Worm (Caenorhabditis elegans) whole organism, L4 larva: ENCODE measurements around the gene cam-1.

Experiments
- F10B5.3 ChIP-seq: sonication (generic microtip); optimal IDR thresholded peaks from 2 replicates; lab custom pipeline; 2016; ENCODE audit warnings: mild to moderate bottlenecking, missing genetic modification characterization, missing compliant biosample characterization
- F44E2.7 ChIP-seq: fragments of 200-800 bp; sonication (Bioruptor generic); IDR thresholded peaks from 2 replicates; pipeline ENCODE4 v2.1.2; 2022; ENCODE audit warnings: missing genetic modification characterization, missing compliant biosample characterization
- T20F7.1 ChIP-seq: fragments of 200-800 bp; sonication (Bioruptor generic); optimal IDR thresholded peaks from 2 replicates; lab custom pipeline; 2018; ENCODE audit warnings: mild to moderate bottlenecking, missing genetic modification characterization, missing compliant biosample characterization
- T26A8.4 ChIP-seq: fragments of 200-800 bp; sonication (Bioruptor generic); IDR thresholded peaks from 2 replicates; pipeline ENCODE4 v1.3.6; 2022; ENCODE audit warnings: missing genetic modification characterization, missing compliant biosample characterization
- Y75B8A.6 ChIP-seq: fragments of 200-800 bp; sonication (Bioruptor generic); IDR thresholded peaks from 2 replicates; pipeline ENCODE4 v1.3.6; 2022; ENCODE audit warnings: missing genetic modification reagents, missing genetic modification characterization, missing compliant biosample characterization
- aha-1 ChIP-seq: fragments of 150-350 bp; peaks from one replicate; lab custom pipeline; 2014; ENCODE audit warnings: missing biosample characterization, missing genetic modification characterization
- aly-2 ChIP-seq: sonication (generic microtip); optimal IDR thresholded peaks from 2 replicates; lab custom pipeline; 2018; ENCODE audit warnings: missing biosample characterization, missing genetic modification characterization
- arid-1 ChIP-seq: fragments of 200-800 bp; sonication (Bioruptor generic); conservative IDR thresholded peaks from 2 replicates; pipeline ENCODE4 v1.3.6; 2022; ENCODE audit warnings: missing genetic modification reagents, missing genetic modification characterization, missing compliant biosample characterization
- ceh-82 ChIP-seq: sonication (generic microtip); optimal IDR thresholded peaks from 2 replicates; lab custom pipeline; 2017; ENCODE audit warnings: missing biosample characterization, missing genetic modification characterization
- daf-16 ChIP-seq, 3 experiments: sonication (generic microtip); optimal IDR thresholded peaks; 2 replicates each; lab custom pipeline; 2016 to 2017; ENCODE audit warnings: missing genetic modification characterization in 3 of 3, missing genetic modification reagents in 3 of 3, mild to moderate bottlenecking in 2 of 3, missing compliant biosample characterization in 2 of 3, missing biosample characterization in 1 of 3, moderate library complexity in 1 of 3
- dmd-6 ChIP-seq: fragments of 200-800 bp; sonication (Bioruptor generic); IDR thresholded peaks from 2 replicates; pipeline ENCODE4 v1.3.6; 2022; ENCODE audit warnings: missing genetic modification reagents, missing genetic modification characterization, missing compliant biosample characterization
- duxl-1 ChIP-seq: sonication (generic microtip); optimal IDR thresholded peaks from 2 replicates; lab custom pipeline; 2016; ENCODE audit warnings: mild to moderate bottlenecking, missing genetic modification characterization, moderate library complexity, missing compliant biosample characterization; ENCODE audit not compliant: poor library complexity
- dve-1 ChIP-seq: sonication (generic microtip); optimal IDR thresholded peaks from 2 replicates; lab custom pipeline; 2017; ENCODE audit warnings: antibody characterized with exemption, mild to moderate bottlenecking, missing genetic modification characterization, missing compliant biosample characterization; ENCODE audit not compliant: insufficient read depth
- hif-1 ChIP-seq, 2 experiments: sonication (generic microtip); optimal IDR thresholded peaks; 2 replicates each; lab custom pipeline; 2016 to 2017; ENCODE audit warnings: missing compliant biosample characterization in 2 of 2, missing genetic modification characterization in 2 of 2, missing genetic modification reagents in 2 of 2, missing genotype in 2 of 2, mild to moderate bottlenecking in 1 of 2
- hlh-11 ChIP-seq: fragments of 200-800 bp; sonication (Bioruptor generic); optimal IDR thresholded peaks from 2 replicates; lab custom pipeline; 2018; ENCODE audit warnings: mild to moderate bottlenecking, missing genetic modification characterization, missing compliant biosample characterization
- hlh-30 ChIP-seq: sonication (generic microtip); optimal IDR thresholded peaks from 2 replicates; lab custom pipeline; 2017; ENCODE audit warnings: antibody characterized with exemption, mild to moderate bottlenecking, missing genetic modification characterization, missing compliant biosample characterization; ENCODE audit not compliant: insufficient read depth
- hmg-1.1 ChIP-seq: fragments of 200-800 bp; sonication (Bioruptor generic); IDR thresholded peaks from 2 replicates; pipeline ENCODE4 v1.3.6; 2022; ENCODE audit warnings: missing genetic modification reagents, missing genetic modification characterization, missing compliant biosample characterization
- lim-7 ChIP-seq: fragments of 200-800 bp; sonication (Bioruptor generic); IDR thresholded peaks from 2 replicates; pipeline ENCODE4 v1.3.6; 2022; ENCODE audit warnings: missing genetic modification characterization, missing compliant biosample characterization
- lin-1 ChIP-seq: fragments of 200-800 bp; sonication (Bioruptor generic); IDR thresholded peaks from 2 replicates; pipeline ENCODE4 v1.3.6; 2022; ENCODE audit warnings: missing genetic modification reagents, missing genetic modification characterization, missing compliant biosample characterization
- lin-13 ChIP-seq: fragments of 150-350 bp; optimal IDR thresholded peaks from 2 replicates; lab custom pipeline; 2014; ENCODE audit warnings: missing biosample characterization, missing genetic modification reagents, missing genetic modification characterization
- lin-29 ChIP-seq: fragments of 200-800 bp; sonication (Bioruptor generic); IDR thresholded peaks from 2 replicates; pipeline ENCODE4 v1.3.6; 2022; ENCODE audit warnings: missing genetic modification reagents, missing genetic modification characterization, missing compliant biosample characterization
- lir-3 ChIP-seq: sonication (generic microtip); optimal IDR thresholded peaks from 2 replicates; lab custom pipeline; 2016; ENCODE audit warnings: mild to moderate bottlenecking, missing genetic modification characterization, missing compliant biosample characterization
- madf-5 ChIP-seq, 2 experiments: fragments of 200-800 bp; sonication (Bioruptor generic); IDR thresholded peaks; 2 replicates each; pipeline ENCODE4 v1.3.6; 2022; ENCODE audit warnings: missing compliant biosample characterization in 2 of 2, missing genetic modification characterization in 2 of 2
- mdl-1 ChIP-seq, 2 experiments: fragments of 150-350 bp in 1 of 2; sonication (generic microtip) in 1 of 2; optimal IDR thresholded peaks; 2 replicates each; lab custom pipeline; 2014 to 2017; ENCODE audit warnings: missing biosample characterization in 2 of 2, missing genetic modification characterization in 2 of 2
- mep-1 ChIP-seq: fragments of 150-350 bp; sonication (generic microtip); optimal IDR thresholded peaks from 3 replicates; lab custom pipeline; 2014; ENCODE audit warnings: missing biosample characterization, missing genetic modification characterization
- mxl-2 ChIP-seq: fragments of 200-800 bp; sonication (Bioruptor generic); conservative IDR thresholded peaks from 2 replicates; pipeline ENCODE4 v1.3.6; 2022; ENCODE audit warnings: missing genetic modification reagents, missing genetic modification characterization, missing compliant biosample characterization
- mxl-3 ChIP-seq: fragments of 200-800 bp; sonication (Bioruptor generic); optimal IDR thresholded peaks from 2 replicates; lab custom pipeline; 2018; ENCODE audit warnings: mild to moderate bottlenecking, missing genetic modification characterization, missing compliant biosample characterization
- nhr-10 ChIP-seq: fragments of 150-350 bp; optimal IDR thresholded peaks from 2 replicates; lab custom pipeline; 2014; ENCODE audit warnings: missing biosample characterization, missing genetic modification characterization
- nhr-102 ChIP-seq: sonication (generic microtip); optimal IDR thresholded peaks from 2 replicates; lab custom pipeline; 2016; ENCODE audit warnings: mild to moderate bottlenecking, missing genetic modification characterization, moderate library complexity, missing compliant biosample characterization
- nhr-11 ChIP-seq: fragments of 150-350 bp; optimal IDR thresholded peaks from 2 replicates; lab custom pipeline; 2014; ENCODE audit warnings: missing biosample characterization, missing genetic modification characterization
- nhr-28 ChIP-seq: fragments of 150-350 bp; optimal IDR thresholded peaks from 2 replicates; lab custom pipeline; 2014; ENCODE audit warnings: missing biosample characterization, missing genetic modification characterization
- nhr-42 ChIP-seq: fragments of 200-800 bp; sonication (Bioruptor generic); IDR thresholded peaks from 2 replicates; pipeline ENCODE4 v1.3.6; 2022; ENCODE audit warnings: missing genetic modification characterization, missing compliant biosample characterization
- nhr-48 ChIP-seq: sonication (generic microtip); optimal IDR thresholded peaks from 2 replicates; lab custom pipeline; 2016; ENCODE audit warnings: mild to moderate bottlenecking, missing genetic modification characterization, missing compliant biosample characterization
- nhr-76 ChIP-seq: fragments of 150-350 bp; optimal IDR thresholded peaks from 2 replicates; lab custom pipeline; 2014; ENCODE audit warnings: missing biosample characterization, missing genetic modification characterization
- nhr-77 ChIP-seq: fragments of 150-350 bp; optimal IDR thresholded peaks from 2 replicates; lab custom pipeline; 2014; ENCODE audit warnings: missing biosample characterization, missing genetic modification characterization
- php-3 ChIP-seq: fragments of 200-800 bp; sonication (Bioruptor generic); IDR thresholded peaks from 2 replicates; pipeline ENCODE4 v1.3.6; 2022; ENCODE audit warnings: missing genetic modification reagents, missing genetic modification characterization, missing compliant biosample characterization
- pqm-1 ChIP-seq: sonication (generic microtip); optimal IDR thresholded peaks from 2 replicates; lab custom pipeline; 2017; ENCODE audit warnings: missing biosample characterization, missing genetic modification characterization
- skn-1 ChIP-seq: fragments of 150-350 bp; optimal IDR thresholded peaks from 2 replicates; lab custom pipeline; 2014; ENCODE audit warnings: missing biosample characterization, missing genetic modification characterization
- tra-1 ChIP-seq: fragments of 200-800 bp; sonication (Bioruptor generic); IDR thresholded peaks from 2 replicates; pipeline ENCODE4 v1.3.6; 2022; ENCODE audit warnings: missing genetic modification reagents, missing genetic modification characterization, missing compliant biosample characterization
- unc-62 ChIP-seq, 3 experiments: fragments of 150-350 bp in 1 of 3; sonication (generic microtip); optimal IDR thresholded peaks in 2 of 3; peaks in 1 of 3; 1 replicate in 1 of 3; 2 replicates in 2 of 3; lab custom pipeline; 2014 to 2017; ENCODE audit warnings: missing biosample characterization in 3 of 3, missing genetic modification characterization in 3 of 3, missing genetic modification reagents in 3 of 3, missing genotype in 1 of 3
- zfp-3 ChIP-seq: fragments of 200-800 bp; sonication (Bioruptor generic); conservative IDR thresholded peaks from 2 replicates; pipeline ENCODE4 v1.3.6; 2022; ENCODE audit warnings: missing genetic modification reagents, missing genetic modification characterization, missing compliant biosample characterization
- zip-2 ChIP-seq: fragments of 150-350 bp; optimal IDR thresholded peaks from 2 replicates; lab custom pipeline; 2014; ENCODE audit warnings: missing biosample characterization, missing genetic modification characterization

Gene cam-1

ce11 chrII:9299679-9300078, 10.4 kb downstream of the cam-1 start:
- TF ChIP-seq ceh-82: no peak
- TF ChIP-seq lim-7 (GFP tag; lab: Robert Waterston, UW): no peak
- TF ChIP-seq zip-2 (tag; lab: Kevin White, UChicago): no peak
- no peak for TF ChIP-seq nhr-76 (tag; lab: Kevin White, UChicago)
- no peak for TF ChIP-seq mxl-2 (GFP tag; lab: Robert Waterston, UW)
- peak in 1 of 2 experiments; percentile 2 for TF ChIP-seq unc-62 (GFP tag; optimal IDR thresholded peaks at IDR 0.05 in 1 of 2; lab: Kevin White, UChicago)
- TF ChIP-seq unc-62 (tag; optimal IDR thresholded peaks at IDR 0.05; lab: Kevin White, UChicago): no peak
- TF ChIP-seq lin-29 (GFP tag; lab: Robert Waterston, UW): no peak
- TF ChIP-seq arid-1 (GFP tag; lab: Robert Waterston, UW): no peak
- TF ChIP-seq, all 104 proteins: peak for 1

DNA sequence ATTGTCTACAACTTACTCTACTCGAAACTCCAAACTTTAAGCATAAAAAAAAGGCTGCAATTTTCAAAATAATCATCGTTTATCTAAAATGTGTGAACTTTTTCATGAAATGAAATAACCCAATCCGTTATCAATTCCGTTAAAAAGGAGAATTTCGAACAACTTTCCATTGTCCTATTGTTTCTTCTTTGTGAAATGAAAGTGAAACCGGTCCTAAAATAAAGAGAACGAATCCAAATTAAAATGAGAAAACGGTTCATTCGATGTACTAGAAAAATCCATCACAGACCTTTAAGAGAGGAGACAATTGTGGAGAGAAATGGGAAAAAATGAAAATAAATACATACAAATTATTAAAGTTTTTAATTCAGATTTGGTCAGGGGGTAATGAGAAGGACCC, 14.4 kb downstream of the cam-1 start, which contains the start of gene C01G6.9:
C01G6.9 (minus strand) TSS at position 141 of the 400 bp plus-strand sequence.
- TF ChIP-seq hmg-1.1 (GFP tag; lab: Robert Waterston, UW): no peak
- no peak for TF ChIP-seq Y75B8A.6
- no peak for TF ChIP-seq aly-2
- TF ChIP-seq aha-1 (tag; lab: Kevin White, UChicago): no peak
- TF ChIP-seq nhr-42 (GFP tag; lab: Robert Waterston, UW): no peak
- TF ChIP-seq hif-1 (tag; optimal IDR thresholded peaks at IDR 0.05; lab: Kevin White, UChicago): no peak
- no peak for TF ChIP-seq F10B5.3 (tag; lab: Kevin White, UChicago)
- TF ChIP-seq daf-16 (GFP tag; optimal IDR thresholded peaks at IDR 0.05; lab: Kevin White, UChicago): no peak
- TF ChIP-seq daf-16 (tag; optimal IDR thresholded peaks at IDR 0.05; lab: Kevin White, UChicago): no peak
- TF ChIP-seq nhr-11 (tag; lab: Kevin White, UChicago): no peak
- no peak for TF ChIP-seq php-3 (GFP tag; lab: Robert Waterston, UW)
- TF ChIP-seq duxl-1: no peak
- no peak for TF ChIP-seq zfp-3 (GFP tag; lab: Robert Waterston, UW)
- no peak for TF ChIP-seq skn-1 (tag; lab: Kevin White, UChicago)

ce11 chrII:9291632-9292031, 18.5 kb downstream of the cam-1 start, which contains the start of gene acs-7:
Gene acs-7, plus strand, starts transcription at chrII:9292017.
- TF ChIP-seq nhr-10: peak; percentile 2
- TF ChIP-seq pqm-1 (tag; lab: Kevin White, UChicago): peak; percentile 90
- peak; percentile 95 for TF ChIP-seq dve-1 (tag; lab: Kevin White, UChicago)
- no peak for TF ChIP-seq madf-5 (GFP tag; IDR thresholded peaks at IDR 0.05; lab: Robert Waterston, UW)
- peak; percentile 90 for TF ChIP-seq php-3 (GFP tag; lab: Robert Waterston, UW)
- TF ChIP-seq nhr-48 (tag; lab: Kevin White, UChicago): peak; percentile 31
- no peak for TF ChIP-seq F44E2.7 (GFP tag; lab: Robert Waterston, UW)
- no peak for TF ChIP-seq lin-13 (GFP tag; lab: Kevin White, UChicago)
- peak; percentile 32 for TF ChIP-seq nhr-102
- 0 out of 2 replicates have a peak, but pooled peaks have one; percentile 15 for TF ChIP-seq tra-1 (GFP tag; lab: Robert Waterston, UW)
- TF ChIP-seq hlh-11 (tag; lab: Kevin White, UChicago): peak; percentile 88
- peak; percentile 59 for TF ChIP-seq mxl-3 (GFP tag; lab: Kevin White, UChicago)
- peak; percentile 60 for TF ChIP-seq mep-1 (tag; lab: Kevin White, UChicago)
- TF ChIP-seq hlh-30 (tag; lab: Kevin White, UChicago): peak; percentile 51
- peak; percentile 21 for TF ChIP-seq T20F7.1 (GFP tag; lab: Kevin White, UChicago)
- TF ChIP-seq nhr-77 (tag; lab: Kevin White, UChicago): peak; percentile 89
- peak in 1 of 2 experiments; percentile 74 for TF ChIP-seq mdl-1 (tag; optimal IDR thresholded peaks at IDR 0.05; lab: Kevin White, UChicago)
- peak; percentile 96 for TF ChIP-seq nhr-28
- no peak for TF ChIP-seq daf-16 (GFP tag; optimal IDR thresholded peaks at IDR 0.05; lab: Kevin White, UChicago)
- TF ChIP-seq daf-16 (tag; optimal IDR thresholded peaks at IDR 0.05; lab: Kevin White, UChicago): peak; percentile 95
- no peak for TF ChIP-seq lin-1 (GFP tag; lab: Robert Waterston, UW)
- TF ChIP-seq dmd-6 (GFP tag; lab: Robert Waterston, UW): peak; percentile 87
- TF ChIP-seq lir-3: no peak
- TF ChIP-seq T26A8.4 (GFP tag; lab: Robert Waterston, UW): no peak
